Fruit fly (Drosophila melanogaster): ENCODE data around the gene Idgf3.

Gene Idgf3

dm6 chr2L:16450891-16451290 is at the start of gene Idgf3:
Gene Idgf3, plus strand, starts transcription at chr2L:16450907.
- TF ChIP-seq psq (GFP tag; optimal IDR thresholded peaks at IDR 0.05) (no peak), Rel (GFP tag; optimal IDR thresholded peaks at IDR 0.05) (no peak), Rel (tag; optimal IDR thresholded peaks at IDR 0.05) (peak; percentile 86), Mio (GFP tag; optimal IDR thresholded peaks at IDR 0.05) (no peak), dsf (GFP tag; optimal IDR thresholded peaks at IDR 0.05; ENCODE audit: borderline replicate concordance) (no peak), CG9705 (GFP tag; optimal IDR thresholded peaks at IDR 0.05) (no peak), usp (GFP tag; optimal IDR thresholded peaks at IDR 0.05) (no peak), Jra (GFP tag; optimal IDR thresholded peaks at IDR 0.05) (no peak), woc (GFP tag; optimal IDR thresholded peaks at IDR 0.05) (no peak), Abd-B (GFP tag; optimal IDR thresholded peaks at IDR 0.05) (no peak), brk (GFP tag; optimal IDR thresholded peaks at IDR 0.05) (no peak), Hnf4 (GFP tag; optimal IDR thresholded peaks at IDR 0.05) (peak; percentile 7), Vsx2 (GFP tag; optimal IDR thresholded peaks at IDR 0.05; ENCODE audit: partially characterized antibody) (no peak), CG32264 (GFP tag; optimal IDR thresholded peaks at IDR 0.05) (no peak), dl (GFP tag; optimal IDR thresholded peaks at IDR 0.05; ENCODE audit: insufficient read depth in 1 of 2, partially characterized antibody in 2 of 2) (no peak), lola (GFP tag; optimal IDR thresholded peaks at IDR 0.05) (no peak), GATAd (GFP tag; optimal IDR thresholded peaks at IDR 0.05) (no peak), OdsH (GFP tag; optimal IDR thresholded peaks at IDR 0.05) (no peak), br (GFP tag; optimal IDR thresholded peaks at IDR 0.05) (no peak), N (GFP tag; optimal IDR thresholded peaks at IDR 0.05) (no peak), fru (GFP tag; optimal IDR thresholded peaks at IDR 0.05) (no peak), Hr83 (GFP tag; optimal IDR thresholded peaks at IDR 0.05; ENCODE audit: poor library complexity, severe bottlenecking) (peak; percentile 10), dmrt93B (GFP tag; optimal IDR thresholded peaks at IDR 0.05) (no peak), pan (optimal IDR thresholded peaks at IDR 0.05) (no peak), jim (GFP tag; optimal IDR thresholded peaks at IDR 0.05) (no peak), tai (GFP tag; optimal IDR thresholded peaks at IDR 0.05) (no peak), h (GFP tag; optimal IDR thresholded peaks at IDR 0.05) (peak; percentile 13), sage (GFP tag; optimal IDR thresholded peaks at IDR 0.05) (no peak), ey (GFP tag; optimal IDR thresholded peaks at IDR 0.05) (no peak), rgr (GFP tag; optimal IDR thresholded peaks at IDR 0.05) (peak; percentile 34), Myc (optimal IDR thresholded peaks at IDR 0.05) (no peak), Dfd (GFP tag; optimal IDR thresholded peaks at IDR 0.05) (no peak), Hr78 (GFP tag; optimal IDR thresholded peaks at IDR 0.05) (no peak), Dif (GFP tag; optimal IDR thresholded peaks at IDR 0.05; ENCODE audit: partially characterized antibody) (peak; percentile 27), foxo (GFP tag; optimal IDR thresholded peaks at IDR 0.05) (no peak), Sp1 (GFP tag; optimal IDR thresholded peaks at IDR 0.05) (no peak), sv (GFP tag; optimal IDR thresholded peaks at IDR 0.05) (no peak), HLH106 (tag; optimal IDR thresholded peaks at IDR 0.05) (no peak), CrebA (GFP tag; optimal IDR thresholded peaks at IDR 0.05; ENCODE audit: borderline replicate concordance) (no peak)

- TF ChIP-seq ey (GFP tag; optimal IDR thresholded peaks at IDR 0.05) (peak; percentile 31), h (GFP tag; optimal IDR thresholded peaks at IDR 0.05) (peak; percentile 42), foxo (GFP tag; optimal IDR thresholded peaks at IDR 0.05) (peak in 1 of 2 experiments; percentile 33), woc (GFP tag; optimal IDR thresholded peaks at IDR 0.05) (peak; percentile 7), OdsH (GFP tag; optimal IDR thresholded peaks at IDR 0.05) (peak; percentile 21), fru (GFP tag; optimal IDR thresholded peaks at IDR 0.05) (peak; percentile 31), brk (GFP tag; optimal IDR thresholded peaks at IDR 0.05) (no peak), HLH106 (tag; optimal IDR thresholded peaks at IDR 0.05) (peak; percentile 22), pan (optimal IDR thresholded peaks at IDR 0.05) (no peak)
Measured at dm6 chr2L:16402512-16402911, 48.2 kb upstream of the Idgf3 start.

dm6 chr2L:16406523-16406922 is 44.2 kb upstream of the Idgf3 start:
- TF ChIP-seq Rel (GFP tag; optimal IDR thresholded peaks at IDR 0.05): no peak
- TF ChIP-seq Rel (tag; optimal IDR thresholded peaks at IDR 0.05): no peak
- peak; percentile 67 for TF ChIP-seq h (GFP tag; optimal IDR thresholded peaks at IDR 0.05)
- no peak for TF ChIP-seq pan (optimal IDR thresholded peaks at IDR 0.05)
- no peak for TF ChIP-seq CG9705 (GFP tag; optimal IDR thresholded peaks at IDR 0.05)
- no peak for TF ChIP-seq Dfd (GFP tag; optimal IDR thresholded peaks at IDR 0.05)
- no peak for TF ChIP-seq tai (GFP tag; optimal IDR thresholded peaks at IDR 0.05)
- no peak for TF ChIP-seq N (GFP tag; optimal IDR thresholded peaks at IDR 0.05)
- no peak for TF ChIP-seq Hr78 (GFP tag; optimal IDR thresholded peaks at IDR 0.05)
- peak; percentile 59 for TF ChIP-seq woc (GFP tag; optimal IDR thresholded peaks at IDR 0.05)
- TF ChIP-seq usp (GFP tag; optimal IDR thresholded peaks at IDR 0.05): no peak
- peak; percentile 28 for TF ChIP-seq br (GFP tag; optimal IDR thresholded peaks at IDR 0.05)
- TF ChIP-seq CrebA (GFP tag; optimal IDR thresholded peaks at IDR 0.05; ENCODE audit: borderline replicate concordance): no peak
- peak; percentile 54 for TF ChIP-seq psq (GFP tag; optimal IDR thresholded peaks at IDR 0.05)
- no peak for TF ChIP-seq Hr83 (GFP tag; optimal IDR thresholded peaks at IDR 0.05; ENCODE audit: poor library complexity, severe bottlenecking)
- no peak for TF ChIP-seq Vsx2 (GFP tag; optimal IDR thresholded peaks at IDR 0.05; ENCODE audit: partially characterized antibody)
- TF ChIP-seq Jra (GFP tag; optimal IDR thresholded peaks at IDR 0.05): no peak
- no peak for TF ChIP-seq brk (GFP tag; optimal IDR thresholded peaks at IDR 0.05)
- no peak for TF ChIP-seq GATAd (GFP tag; optimal IDR thresholded peaks at IDR 0.05)
- peak; percentile 49 for TF ChIP-seq Sp1 (GFP tag; optimal IDR thresholded peaks at IDR 0.05)
- TF ChIP-seq ey (GFP tag; optimal IDR thresholded peaks at IDR 0.05): peak; percentile 52
- TF ChIP-seq dsf (GFP tag; optimal IDR thresholded peaks at IDR 0.05; ENCODE audit: borderline replicate concordance): no peak
- TF ChIP-seq Dif (GFP tag; optimal IDR thresholded peaks at IDR 0.05; ENCODE audit: partially characterized antibody): no peak
- no peak for TF ChIP-seq sage (GFP tag; optimal IDR thresholded peaks at IDR 0.05)
- no peak for TF ChIP-seq Myc (optimal IDR thresholded peaks at IDR 0.05)
- TF ChIP-seq Abd-B (GFP tag; optimal IDR thresholded peaks at IDR 0.05): no peak
- TF ChIP-seq lola (GFP tag; optimal IDR thresholded peaks at IDR 0.05): no peak
- TF ChIP-seq OdsH (GFP tag; optimal IDR thresholded peaks at IDR 0.05): peak; percentile 62
- TF ChIP-seq HLH106 (tag; optimal IDR thresholded peaks at IDR 0.05): peak; percentile 64
- TF ChIP-seq foxo (GFP tag; optimal IDR thresholded peaks at IDR 0.05): peak in 1 of 2 experiments; percentile 66
- TF ChIP-seq Mio (GFP tag; optimal IDR thresholded peaks at IDR 0.05): no peak
- peak; percentile 63 for TF ChIP-seq rgr (GFP tag; optimal IDR thresholded peaks at IDR 0.05)
- TF ChIP-seq dl (GFP tag; optimal IDR thresholded peaks at IDR 0.05; ENCODE audit: insufficient read depth in 1 of 2, partially characterized antibody in 2 of 2): no peak
- peak; percentile 74 for TF ChIP-seq fru (GFP tag; optimal IDR thresholded peaks at IDR 0.05)
- no peak for TF ChIP-seq jim (GFP tag; optimal IDR thresholded peaks at IDR 0.05)
- TF ChIP-seq dmrt93B (GFP tag; optimal IDR thresholded peaks at IDR 0.05): peak; percentile 27
- TF ChIP-seq sv (GFP tag; optimal IDR thresholded peaks at IDR 0.05): no peak
- no peak for TF ChIP-seq CG32264 (GFP tag; optimal IDR thresholded peaks at IDR 0.05)

All from whole organism, wandering third instar larva.